Worm (Caenorhabditis elegans) whole organism, midembryonic: ENCODE measurements around the gene com-1.

Experiments used
- T22C8.4 ChIP-seq: fragments of 200-800 bp; sonication (Bioruptor generic); IDR thresholded peaks from 2 replicates; pipeline ENCODE4 v1.3.6; 2022; ENCODE audit warnings: missing genetic modification characterization, missing compliant biosample characterization
- cog-1 ChIP-seq: sonication (generic microtip); optimal IDR thresholded peaks from 2 replicates; lab custom pipeline; 2016; ENCODE audit warnings: missing genetic modification characterization, missing compliant biosample characterization
- flt-1 ChIP-seq: fragments of 200-800 bp; sonication (Bioruptor generic); IDR thresholded peaks from 2 replicates; pipeline ENCODE4 v1.3.6; 2022; ENCODE audit warnings: missing genetic modification characterization, missing compliant biosample characterization
- klf-2 ChIP-seq: fragments of 200-800 bp; sonication (Bioruptor generic); conservative IDR thresholded peaks from 2 replicates; pipeline ENCODE4 v1.3.6; 2022; ENCODE audit warnings: missing genetic modification reagents, missing genetic modification characterization, missing compliant biosample characterization
- med-1 ChIP-seq: sonication (generic microtip); optimal IDR thresholded peaks from 2 replicates; lab custom pipeline; 2017; ENCODE audit warnings: missing genetic modification characterization, mild to moderate bottlenecking, missing compliant biosample characterization, antibody characterized with exemption, missing genetic modification reagents; ENCODE audit not compliant: insufficient read depth
- ref-1 ChIP-seq: fragments of 200-800 bp; sonication (Bioruptor generic); conservative IDR thresholded peaks from 2 replicates; pipeline ENCODE4 v1.3.6; 2022; ENCODE audit warnings: missing genetic modification reagents, missing genetic modification characterization, missing compliant biosample characterization
- tab-1 ChIP-seq: fragments of 200-800 bp; sonication (Bioruptor generic); IDR thresholded peaks from 2 replicates; pipeline ENCODE4 v1.3.6; 2022; ENCODE audit warnings: missing genetic modification characterization, missing compliant biosample characterization
- ztf-23 ChIP-seq: fragments of 200-800 bp; sonication (Bioruptor generic); IDR thresholded peaks from 2 replicates; pipeline ENCODE4 v1.3.6; 2022; ENCODE audit warnings: missing genetic modification reagents, missing genetic modification characterization, missing compliant biosample characterization
- ztf-29 ChIP-seq: fragments of 200-800 bp; sonication (Bioruptor generic); IDR thresholded peaks from 2 replicates; pipeline ENCODE4 v1.3.6; 2022; ENCODE audit warnings: missing genetic modification reagents, missing genetic modification characterization, missing compliant biosample characterization

com-1 gene

ce11 chrIII:10870161-10870560 is 26.0 kb upstream of the com-1 start:
- TF ChIP-seq T22C8.4 (GFP tag; lab: Robert Waterston, UW) (no peak), flt-1 (no peak), ref-1 (no peak), tab-1 (GFP tag; lab: Robert Waterston, UW) (no peak), ztf-23 (GFP tag; lab: Robert Waterston, UW) (no peak), klf-2 (GFP tag; lab: Robert Waterston, UW) (no peak), cog-1 (tag; lab: Kevin White, UChicago) (no peak), ztf-29 (GFP tag; lab: Robert Waterston, UW) (no peak), med-1 (GFP tag; lab: Kevin White, UChicago) (no peak)

- TF ChIP-seq klf-2 (GFP tag; lab: Robert Waterston, UW) (no peak), ztf-23 (GFP tag; lab: Robert Waterston, UW) (no peak), tab-1 (GFP tag; lab: Robert Waterston, UW) (no peak), T22C8.4 (GFP tag; lab: Robert Waterston, UW) (no peak), med-1 (GFP tag; lab: Kevin White, UChicago) (no peak), cog-1 (tag; lab: Kevin White, UChicago) (no peak), flt-1 (no peak), ref-1 (no peak), ztf-29 (GFP tag; lab: Robert Waterston, UW) (no peak)
Observed at ce11 chrIII:10870814-10871213, 25.3 kb upstream of the com-1 start.

ce11 chrIII:10875132-10875531 is 21.0 kb upstream of the com-1 start, which contains the start of gene C44B9.2:
C44B9.2 (plus strand) TSS chrIII:10875432.
- TF ChIP-seq T22C8.4 (GFP tag; lab: Robert Waterston, UW) (no peak), tab-1 (GFP tag; lab: Robert Waterston, UW) (no peak), ref-1 (no peak), ztf-29 (GFP tag; lab: Robert Waterston, UW) (no peak), med-1 (GFP tag; lab: Kevin White, UChicago) (no peak), ztf-23 (GFP tag; lab: Robert Waterston, UW) (no peak), flt-1 (no peak), klf-2 (GFP tag; lab: Robert Waterston, UW) (no peak), cog-1 (tag; lab: Kevin White, UChicago) (no peak)

DNA sequence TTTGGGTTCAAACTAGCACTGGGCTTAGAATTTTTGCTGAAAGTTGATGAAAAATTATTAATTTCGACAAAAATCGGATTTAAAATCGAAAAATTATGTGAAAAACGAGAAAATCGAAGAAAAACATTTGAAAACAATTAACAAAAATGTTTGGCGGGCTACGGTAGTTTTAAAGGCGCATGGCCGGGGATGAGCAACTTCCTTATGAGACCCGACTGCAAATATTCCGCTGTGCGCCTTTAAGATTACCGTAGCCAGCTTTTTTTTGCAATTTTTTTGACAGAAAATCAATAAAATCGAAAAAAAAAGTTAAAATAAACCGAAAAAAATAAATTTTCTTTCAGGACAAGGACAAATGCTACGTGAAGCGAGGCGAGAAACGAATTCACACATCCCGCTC is 18.6 kb upstream of the com-1 start:
- no peak for TF ChIP-seq med-1 (GFP tag; lab: Kevin White, UChicago)
- TF ChIP-seq flt-1: no peak
- TF ChIP-seq tab-1 (GFP tag; lab: Robert Waterston, UW): no peak
- no peak for TF ChIP-seq cog-1 (tag; lab: Kevin White, UChicago)
- TF ChIP-seq klf-2 (GFP tag; lab: Robert Waterston, UW): no peak
- TF ChIP-seq ztf-23 (GFP tag; lab: Robert Waterston, UW): no peak
- no peak for TF ChIP-seq ref-1
- no peak for TF ChIP-seq T22C8.4 (GFP tag; lab: Robert Waterston, UW)
- TF ChIP-seq ztf-29 (GFP tag; lab: Robert Waterston, UW): no peak

- TF ChIP-seq flt-1: no peak
- TF ChIP-seq T22C8.4 (GFP tag; lab: Robert Waterston, UW): no peak
- TF ChIP-seq ref-1: no peak
- no peak for TF ChIP-seq ztf-23 (GFP tag; lab: Robert Waterston, UW)
- TF ChIP-seq med-1 (GFP tag; lab: Kevin White, UChicago): no peak
- no peak for TF ChIP-seq ztf-29 (GFP tag; lab: Robert Waterston, UW)
- TF ChIP-seq klf-2 (GFP tag; lab: Robert Waterston, UW): no peak
- no peak for TF ChIP-seq tab-1 (GFP tag; lab: Robert Waterston, UW)
- no peak for TF ChIP-seq cog-1 (tag; lab: Kevin White, UChicago)
Observed at ce11 chrIII:10880083-10880482, 16.1 kb upstream of the com-1 start, which contains the start of gene C44B9.3. C44B9.3 (minus strand) TSS chrIII:10880183.

- TF ChIP-seq cog-1 (tag; lab: Kevin White, UChicago) (no peak), flt-1 (no peak)
Observed at ce11 chrIII:10881462-10881861, 14.7 kb upstream of the com-1 start, which contains the start of gene athp-1. athp-1 (plus strand) TSS chrIII:10881766.

DNA sequence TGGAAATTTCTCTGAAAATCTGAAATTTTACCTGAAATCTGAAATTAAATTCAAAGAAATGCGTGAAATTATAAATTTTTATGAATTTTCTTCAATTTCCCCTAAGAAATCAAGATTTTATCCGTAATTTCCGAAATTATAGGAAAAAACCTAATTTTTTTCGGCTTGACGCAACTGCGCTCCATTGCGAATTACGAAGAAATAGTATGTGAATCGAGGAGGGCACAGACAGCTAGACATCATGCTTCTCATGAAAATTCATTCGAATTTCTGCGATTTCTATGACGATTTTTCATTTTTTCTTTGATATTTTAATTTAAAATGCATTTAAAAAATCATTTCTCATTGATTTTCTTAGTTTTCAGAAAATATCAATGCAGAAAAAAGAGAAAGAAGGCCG is 14.2 kb upstream of the com-1 start:
- TF ChIP-seq T22C8.4 (GFP tag; lab: Robert Waterston, UW) (no peak), tab-1 (GFP tag; lab: Robert Waterston, UW) (no peak), ztf-29 (GFP tag; lab: Robert Waterston, UW) (no peak), med-1 (GFP tag; lab: Kevin White, UChicago) (no peak), klf-2 (GFP tag; lab: Robert Waterston, UW) (no peak), cog-1 (tag; lab: Kevin White, UChicago) (no peak), ref-1 (no peak), ztf-23 (GFP tag; lab: Robert Waterston, UW) (no peak), flt-1 (no peak)

ce11 chrIII:10888824-10889223 is 7.3 kb upstream of the com-1 start:
- TF ChIP-seq klf-2 (GFP tag; lab: Robert Waterston, UW) (no peak), T22C8.4 (GFP tag; lab: Robert Waterston, UW) (no peak), med-1 (GFP tag; lab: Kevin White, UChicago) (no peak), flt-1 (no peak), ref-1 (no peak), ztf-23 (GFP tag; lab: Robert Waterston, UW) (no peak), tab-1 (GFP tag; lab: Robert Waterston, UW) (no peak), cog-1 (tag; lab: Kevin White, UChicago) (no peak), ztf-29 (GFP tag; lab: Robert Waterston, UW) (no peak)

ce11 chrIII:10894220-10894619 is 1.9 kb upstream of the com-1 start, which contains the start of gene fbxb-87:
fbxb-87 (plus strand) TSS chrIII:10894520.
- TF ChIP-seq T22C8.4 (GFP tag; lab: Robert Waterston, UW) (no peak), flt-1 (no peak), ztf-29 (GFP tag; lab: Robert Waterston, UW) (no peak), tab-1 (GFP tag; lab: Robert Waterston, UW) (no peak), med-1 (GFP tag; lab: Kevin White, UChicago) (no peak)
